Worm (Caenorhabditis elegans): ENCODE results near the gene K08C7.4.
A peak's percentile ranks its signal among the peaks of the same experiment; 100 is the strongest.

The K08C7.4 gene

ce11 chrIV:10682155-10682749, 2.0 kb upstream of the K08C7.4 start, which contains the start of gene fmo-2:
TSS of gene fmo-2 (plus strand) at chrIV:10682524.
- TF ChIP-seq unc-62 (GFP tag; optimal IDR thresholded peaks at IDR 0.05) (no peak), nhr-76 (tag; optimal IDR thresholded peaks at IDR 0.05) (no peak), cnd-1 (tag; optimal IDR thresholded peaks at IDR 0.05) (no peak), unc-120 (tag; optimal IDR thresholded peaks at IDR 0.05; ENCODE audit: poor library complexity, severe bottlenecking) (no peak), lin-13 (tag; optimal IDR thresholded peaks at IDR 0.05) (no peak), nhr-237 (tag; optimal IDR thresholded peaks at IDR 0.05) (no peak), lsy-2 (tag; optimal IDR thresholded peaks at IDR 0.05) (no peak), sptf-1 (tag; optimal IDR thresholded peaks at IDR 0.05) (no peak), nhr-2 (tag; optimal IDR thresholded peaks at IDR 0.05) (no peak), unc-39 (tag; optimal IDR thresholded peaks at IDR 0.05) (no peak), nhr-12 (tag; optimal IDR thresholded peaks at IDR 0.05) (no peak), tbx-8 (GFP tag; optimal IDR thresholded peaks at IDR 0.05) (no peak), mls-2 (tag; optimal IDR thresholded peaks at IDR 0.05) (no peak), M03D4.4 (tag; optimal IDR thresholded peaks at IDR 0.05) (no peak), ces-1 (GFP tag; optimal IDR thresholded peaks at IDR 0.05) (no peak), ham-2 (GFP tag; optimal IDR thresholded peaks at IDR 0.05) (no peak)

DNA sequence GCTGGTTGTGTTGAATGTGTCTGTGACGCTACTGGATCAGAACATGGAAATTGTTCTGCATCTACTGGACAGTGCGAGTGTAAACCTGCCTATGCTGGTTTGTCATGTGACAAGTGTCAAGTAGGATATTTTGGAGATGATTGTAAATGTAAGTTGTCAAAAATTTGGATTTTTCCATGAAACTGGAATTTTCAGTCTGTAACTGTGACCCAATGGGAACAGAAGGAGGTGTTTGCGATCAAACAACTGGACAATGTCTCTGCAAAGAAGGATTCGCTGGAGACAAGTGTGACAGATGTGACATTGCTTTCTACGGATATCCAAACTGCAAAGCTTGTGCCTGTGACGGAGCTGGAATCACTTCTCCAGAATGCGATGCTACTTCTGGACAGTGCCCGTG, 11.7 kb downstream of the K08C7.4 start:
- TF ChIP-seq ceh-39 (tag; optimal IDR thresholded peaks at IDR 0.05) (no peak), nhr-237 (tag; optimal IDR thresholded peaks at IDR 0.05) (no peak), drap-1 (GFP tag; optimal IDR thresholded peaks at IDR 0.05) (no peak), blmp-1 (tag; optimal IDR thresholded peaks at IDR 0.05) (no peak), sem-2 (GFP tag; optimal IDR thresholded peaks at IDR 0.05) (no peak), unc-62 (GFP tag; optimal IDR thresholded peaks at IDR 0.05) (no peak), lsy-2 (tag; optimal IDR thresholded peaks at IDR 0.05) (no peak), lin-13 (tag; optimal IDR thresholded peaks at IDR 0.05) (no peak), elt-3 (tag; optimal IDR thresholded peaks at IDR 0.05) (no peak), nhr-76 (tag; optimal IDR thresholded peaks at IDR 0.05) (no peak), bed-3 (GFP tag; optimal IDR thresholded peaks at IDR 0.05) (no peak), ztf-11 (tag; optimal IDR thresholded peaks at IDR 0.05) (no peak), elt-1 (tag; optimal IDR thresholded peaks at IDR 0.05; ENCODE audit: borderline replicate concordance, insufficient read depth) (no peak), sptf-1 (tag; optimal IDR thresholded peaks at IDR 0.05) (no peak), mls-2 (tag; optimal IDR thresholded peaks at IDR 0.05) (no peak), cnd-1 (tag; optimal IDR thresholded peaks at IDR 0.05) (no peak), nhr-2 (tag; optimal IDR thresholded peaks at IDR 0.05) (no peak), unc-120 (tag; optimal IDR thresholded peaks at IDR 0.05; ENCODE audit: poor library complexity, severe bottlenecking) (no peak), pha-4 (tag; optimal IDR thresholded peaks at IDR 0.05) (no peak), nhr-28 (tag; optimal IDR thresholded peaks at IDR 0.05) (no peak)

DNA sequence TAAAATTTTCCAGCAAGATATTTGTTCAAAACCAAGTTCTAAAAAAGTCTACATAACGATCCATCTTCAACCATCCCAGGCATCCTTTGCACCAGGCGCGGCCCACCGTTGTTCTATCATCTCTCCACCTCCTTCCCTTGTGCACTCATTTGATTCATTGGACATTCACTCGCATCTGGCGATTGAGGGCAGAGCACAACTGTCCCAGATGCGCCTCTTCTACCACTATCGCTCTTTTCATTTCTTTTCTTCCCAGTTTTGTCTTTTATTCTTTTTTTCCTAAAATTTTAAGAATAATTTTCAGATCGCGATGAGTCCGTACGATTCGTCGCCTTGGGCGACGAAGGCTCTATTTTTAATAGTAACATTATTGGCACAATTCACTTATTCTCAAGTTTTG, 13.8 kb downstream of the K08C7.4 start, which contains the start of gene epi-1:
epi-1 (plus strand) TSS at position 301 of the 400 bp plus-strand sequence.
- TF ChIP-seq unc-120 (tag; optimal IDR thresholded peaks at IDR 0.05; ENCODE audit: poor library complexity, severe bottlenecking) (peak; percentile 38), hlh-1 (tag; optimal IDR thresholded peaks at IDR 0.05) (peak; percentile 79), nhr-2 (tag; optimal IDR thresholded peaks at IDR 0.05) (no peak), nhr-28 (tag; optimal IDR thresholded peaks at IDR 0.05) (no peak)

DNA sequence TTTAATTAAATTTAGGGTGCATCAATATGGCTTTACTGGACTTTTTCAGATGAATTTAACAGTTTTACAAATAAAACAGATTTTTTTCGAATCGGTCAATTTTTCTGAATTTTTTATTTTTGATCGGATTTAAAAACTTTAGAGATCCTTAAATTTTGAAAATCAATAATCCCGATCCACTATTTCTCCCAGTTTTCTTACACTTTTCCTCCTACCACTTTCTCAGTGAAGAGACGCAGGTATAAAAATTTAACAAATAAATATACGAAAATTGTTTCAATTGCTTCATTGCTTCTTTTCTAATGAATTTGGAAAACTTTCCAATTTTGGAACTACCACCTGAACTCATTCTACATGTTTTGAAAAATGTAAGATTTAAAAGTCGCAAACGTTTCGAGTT, 16.1 kb downstream of the K08C7.4 start, which contains the start of gene K08C7.7:
K08C7.7 (plus strand) TSS at position 301 of the 400 bp plus-strand sequence.
- TF ChIP-seq sem-2 (GFP tag; optimal IDR thresholded peaks at IDR 0.05) (no peak), nhr-76 (tag; optimal IDR thresholded peaks at IDR 0.05) (no peak), snpc-4 (tag; optimal IDR thresholded peaks at IDR 0.05) (no peak), unc-62 (GFP tag; optimal IDR thresholded peaks at IDR 0.05) (no peak), elt-3 (tag; optimal IDR thresholded peaks at IDR 0.05) (no peak), M03D4.4 (tag; optimal IDR thresholded peaks at IDR 0.05) (no peak), flh-1 (GFP tag; optimal IDR thresholded peaks at IDR 0.05) (no peak), cnd-1 (tag; optimal IDR thresholded peaks at IDR 0.05) (no peak), pha-4 (tag; optimal IDR thresholded peaks at IDR 0.05) (no peak), mab-5 (tag; optimal IDR thresholded peaks at IDR 0.05) (no peak), unc-120 (tag; optimal IDR thresholded peaks at IDR 0.05; ENCODE audit: poor library complexity, severe bottlenecking) (no peak), unc-39 (tag; optimal IDR thresholded peaks at IDR 0.05) (no peak), nhr-2 (tag; optimal IDR thresholded peaks at IDR 0.05) (no peak), blmp-1 (tag; optimal IDR thresholded peaks at IDR 0.05) (no peak), nhr-237 (tag; optimal IDR thresholded peaks at IDR 0.05) (no peak), ceh-83 (GFP tag; optimal IDR thresholded peaks at IDR 0.05) (no peak), mls-2 (tag; optimal IDR thresholded peaks at IDR 0.05) (no peak), ceh-39 (tag; optimal IDR thresholded peaks at IDR 0.05) (no peak)

All from whole organism, mixed stage, embryonic.